Worm (Caenorhabditis elegans) whole organism, L4 larva: ENCODE measurements around the gene Y54G2A.15.

ENCODE experiments used
- ceh-28 ChIP-seq: fragments of 150-350 bp; optimal IDR thresholded peaks from 2 replicates; lab custom pipeline; 2014; ENCODE audit warnings: missing biosample characterization, missing genetic modification reagents, missing genetic modification characterization
- ctbp-1 ChIP-seq: fragments of 200-800 bp; sonication (Bioruptor generic); IDR thresholded peaks from 2 replicates; pipeline ENCODE4 v1.3.6; 2022; ENCODE audit warnings: missing genetic modification reagents, missing genetic modification characterization, missing compliant biosample characterization
- jun-1 ChIP-seq: fragments of 150-350 bp; optimal IDR thresholded peaks from 2 replicates; lab custom pipeline; 2014; ENCODE audit warnings: missing biosample characterization, missing genetic modification reagents, missing genetic modification characterization
- mes-2 ChIP-seq: sonication (generic microtip); optimal IDR thresholded peaks from 2 replicates; lab custom pipeline; 2016; ENCODE audit warnings: missing genotype, mild to moderate bottlenecking, missing genetic modification characterization, missing compliant biosample characterization; ENCODE audit not compliant: poor library complexity, severe bottlenecking
- unc-130 ChIP-seq: sonication (generic microtip); optimal IDR thresholded peaks from 2 replicates; lab custom pipeline; 2016; ENCODE audit warnings: missing genetic modification reagents, missing genetic modification characterization, missing compliant biosample characterization

DNA sequence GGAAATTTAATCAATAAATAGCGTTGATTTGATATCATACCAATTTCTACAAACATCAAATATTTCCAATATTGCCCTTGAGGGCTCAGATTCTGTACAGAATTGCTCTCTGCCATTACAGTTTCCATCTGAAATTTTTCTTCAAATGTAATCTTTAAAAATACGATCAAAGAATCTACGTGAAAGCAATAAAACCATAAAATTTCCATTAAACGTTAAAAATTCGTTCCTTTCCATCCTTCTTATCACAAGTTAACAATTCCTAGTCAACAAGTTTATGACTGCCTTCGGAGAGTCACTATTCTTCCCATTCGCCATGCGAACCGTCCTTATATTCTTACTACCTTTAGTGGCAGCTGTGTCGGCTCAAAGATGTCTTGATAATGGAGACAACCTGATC, 8.4 kb downstream of the Y54G2A.15 start, which contains the start of gene clec-82:
- no peak for TF ChIP-seq mes-2 (tag; lab: Kevin White, UChicago)
- TF ChIP-seq unc-130 = no peak
- no peak for TF ChIP-seq ctbp-1
- no peak for TF ChIP-seq ceh-28
- TF ChIP-seq jun-1 = no peak
